Fruit fly (Drosophila melanogaster) whole organism, embryonic: ENCODE data around the gene CG7367.

ENCODE experiments used
- Asciz ChIP-seq: fragments of 200-800 bp; sonication (Bioruptor generic); optimal IDR thresholded peaks from 2 replicates; lab custom pipeline; 2017; ENCODE audit warnings: missing biosample characterization, mild to moderate bottlenecking, missing genetic modification characterization, missing genetic modification reagents
- Awh ChIP-seq: fragments of 200-800 bp; sonication (Bioruptor generic); IDR thresholded peaks from 2 replicates; pipeline ENCODE4, ENCODE4 v1.3.6; 2022; ENCODE audit warnings: missing biosample characterization, missing genetic modification characterization
- BtbVII ChIP-seq: fragments of 200-800 bp; sonication (Bioruptor generic); optimal IDR thresholded peaks from 3 replicates; lab custom pipeline; 2017; ENCODE audit warnings: missing biosample characterization, mild to moderate bottlenecking, missing genetic modification characterization
- CG12155 ChIP-seq: fragments of 200-800 bp; sonication (Bioruptor generic); optimal IDR thresholded peaks from 3 replicates; lab custom pipeline; 2016; ENCODE audit warnings: missing biosample characterization, missing genetic modification characterization
- CG12769 ChIP-seq: fragments of 200-800 bp; sonication (Bioruptor generic); optimal IDR thresholded peaks from 2 replicates; lab custom pipeline; 2019; ENCODE audit warnings: missing biosample characterization, mild to moderate bottlenecking, missing genetic modification characterization, moderate library complexity
- CG13123 ChIP-seq: fragments of 200-800 bp; sonication (Bioruptor generic); optimal IDR thresholded peaks from 2 replicates; lab custom pipeline; 2016; ENCODE audit warnings: missing biosample characterization, missing genetic modification characterization
- CG13287 ChIP-seq: fragments of 200-800 bp; sonication (Bioruptor generic); IDR thresholded peaks from 2 replicates; pipeline ENCODE4 v1.3.6; 2022; ENCODE audit warnings: missing biosample characterization, missing genetic modification characterization; ENCODE audit not compliant: partially characterized antibody
- CG13296 ChIP-seq: fragments of 200-800 bp; sonication (Bioruptor generic); optimal IDR thresholded peaks from 3 replicates; lab custom pipeline; 2018; ENCODE audit warnings: missing biosample characterization, mild to moderate bottlenecking, missing genetic modification characterization
- CG13424 ChIP-seq: fragments of 200-800 bp; sonication (Bioruptor generic); optimal IDR thresholded peaks from 2 replicates; lab custom pipeline; 2019; ENCODE audit warnings: missing biosample characterization, mild to moderate bottlenecking, missing genetic modification characterization, moderate library complexity
- CG14860 ChIP-seq: fragments of 200-800 bp; sonication (Bioruptor generic); IDR thresholded peaks from 3 replicates; pipeline ENCODE4 v1.3.6; 2022; ENCODE audit warnings: missing biosample characterization, missing genetic modification characterization; ENCODE audit not compliant: partially characterized antibody
- CG15269 ChIP-seq: fragments of 200-800 bp; sonication (Bioruptor generic); optimal IDR thresholded peaks from 2 replicates; lab custom pipeline; 2018; ENCODE audit warnings: missing biosample characterization, mild to moderate bottlenecking, missing genetic modification characterization, moderate library complexity
- CG15696 ChIP-seq: fragments of 200-800 bp; sonication (Bioruptor generic); optimal IDR thresholded peaks from 2 replicates; lab custom pipeline; 2019; ENCODE audit warnings: missing biosample characterization, mild to moderate bottlenecking, missing genetic modification characterization, moderate library complexity
- CG1603 ChIP-seq: fragments of 200-800 bp; sonication (Bioruptor generic); optimal IDR thresholded peaks from 2 replicates; lab custom pipeline; 2019; ENCODE audit warnings: missing biosample characterization, mild to moderate bottlenecking, missing genetic modification characterization, moderate library complexity
- CG16863 ChIP-seq: fragments of 200-800 bp; sonication (Bioruptor generic); optimal IDR thresholded peaks from 3 replicates; lab custom pipeline; 2016; ENCODE audit warnings: missing biosample characterization, missing genetic modification characterization
- CG17359 ChIP-seq: fragments of 200-800 bp; sonication (Bioruptor generic); optimal IDR thresholded peaks from 3 replicates; lab custom pipeline; 2018; ENCODE audit warnings: missing biosample characterization, mild to moderate bottlenecking, missing genetic modification characterization, moderate library complexity
- CG18262 ChIP-seq: fragments of 200-800 bp; optimal IDR thresholded peaks from 3 replicates; lab custom pipeline; 2019; ENCODE audit warnings: missing biosample characterization, mild to moderate bottlenecking, missing genetic modification characterization, moderate library complexity
- CG31388 ChIP-seq: fragments of 200-800 bp; sonication (Bioruptor generic); optimal IDR thresholded peaks from 2 replicates; lab custom pipeline; 2016; ENCODE audit warnings: missing biosample characterization, missing genetic modification characterization
- CG34376 ChIP-seq: fragments of 200-800 bp; sonication (Bioruptor generic); optimal IDR thresholded peaks from 2 replicates; lab custom pipeline; 2018; ENCODE audit warnings: missing biosample characterization, mild to moderate bottlenecking, missing genetic modification characterization
- CG6175 ChIP-seq: fragments of 200-800 bp; sonication (Bioruptor generic); IDR thresholded peaks from 3 replicates; pipeline ENCODE4 v1.3.6; 2022; ENCODE audit warnings: missing biosample characterization, missing genetic modification characterization
- CG6854 ChIP-seq: fragments of 200-800 bp; sonication (Bioruptor generic); optimal IDR thresholded peaks from 3 replicates; lab custom pipeline; 2017; ENCODE audit warnings: missing biosample characterization, mild to moderate bottlenecking, missing genetic modification characterization
- CG7372 ChIP-seq: fragments of 200-800 bp; sonication (Bioruptor generic); IDR thresholded peaks from 2 replicates; pipeline ENCODE4 v1.3.6; 2022; ENCODE audit warnings: missing biosample characterization, missing genetic modification characterization
- CG9932 ChIP-seq: fragments of 200-800 bp; sonication (Bioruptor generic); IDR thresholded peaks from 2 replicates; pipeline ENCODE4 v1.3.6; 2022; ENCODE audit warnings: missing biosample characterization, missing genetic modification characterization
- Dip2 ChIP-seq: fragments of 200-800 bp; sonication (Bioruptor generic); IDR thresholded peaks from 2 replicates; pipeline ENCODE4 v1.3.6; 2022; ENCODE audit warnings: missing biosample characterization, missing genetic modification characterization
- Fer3 ChIP-seq: fragments of 200-800 bp; sonication (Bioruptor generic); optimal IDR thresholded peaks from 2 replicates; lab custom pipeline; 2018; ENCODE audit warnings: missing biosample characterization, mild to moderate bottlenecking, missing genetic modification characterization, moderate library complexity
- Hr39 ChIP-seq: fragments of >200 bp; optimal IDR thresholded peaks from 2 replicates; lab custom pipeline; 2017
- Jarid2 ChIP-seq: fragments of 200-800 bp; sonication (Bioruptor generic); optimal IDR thresholded peaks from 3 replicates; lab custom pipeline; 2017; ENCODE audit warnings: mild to moderate bottlenecking, missing biosample characterization, missing genetic modification reagents, missing genetic modification characterization
- Lpt ChIP-seq: fragments of >200 bp; optimal IDR thresholded peaks from 2 replicates; lab custom pipeline; 2018; ENCODE audit warnings: missing biosample characterization, missing genetic modification characterization
- Nf-YA ChIP-seq: fragments of 200-800 bp; sonication (Bioruptor generic); IDR thresholded peaks from 2 replicates; pipeline ENCODE4 v1.3.6; 2022; ENCODE audit warnings: missing biosample characterization, missing genetic modification characterization
- Optix ChIP-seq: fragments of 200-800 bp; sonication (Bioruptor generic); IDR thresholded peaks from 3 replicates; pipeline ENCODE4 v1.3.6; 2022; ENCODE audit warnings: missing biosample characterization, missing genetic modification characterization
- Sin3A ChIP-seq: fragments of >200 bp; optimal IDR thresholded peaks from 2 replicates; lab custom pipeline; 2018
- Sox100B ChIP-seq: fragments of 200-800 bp; sonication (Bioruptor generic); optimal IDR thresholded peaks from 3 replicates; lab custom pipeline; 2018; ENCODE audit warnings: missing biosample characterization, mild to moderate bottlenecking, missing genetic modification characterization
- Trl ChIP-seq, 3 experiments: fragments of >200 bp in 2 of 3; fragments of 200-800 bp in 1 of 3; sonication (Bioruptor generic) in 1 of 3; optimal IDR thresholded peaks; 2 replicates in 1 of 3; 3 replicates in 2 of 3; lab custom pipeline; 2016 to 2017; ENCODE audit warnings: missing biosample characterization in 1 of 3, missing genetic modification characterization in 1 of 3
- Xbp1 ChIP-seq: fragments of 200-800 bp; sonication (Bioruptor generic); optimal IDR thresholded peaks from 3 replicates; lab custom pipeline; 2016; ENCODE audit warnings: missing biosample characterization, mild to moderate bottlenecking, missing genetic modification characterization
- YL-1 ChIP-seq: fragments of 200-800 bp; sonication (Bioruptor generic); optimal IDR thresholded peaks from 3 replicates; lab custom pipeline; 2017; ENCODE audit warnings: missing biosample characterization, mild to moderate bottlenecking, missing genetic modification characterization
- ara ChIP-seq: fragments of 200-800 bp; sonication (Bioruptor generic); IDR thresholded peaks from 2 replicates; pipeline ENCODE4 v1.3.6; 2022; ENCODE audit warnings: missing biosample characterization, missing genetic modification characterization
- ash1 ChIP-seq: fragments of 200-800 bp; sonication (Bioruptor generic); optimal IDR thresholded peaks from 2 replicates; lab custom pipeline; 2018; ENCODE audit warnings: missing biosample characterization, mild to moderate bottlenecking, missing genetic modification characterization
- bab2 ChIP-seq: fragments of 200-800 bp; sonication (Bioruptor generic); optimal IDR thresholded peaks from 2 replicates; lab custom pipeline; 2016; ENCODE audit warnings: missing biosample characterization, missing genetic modification characterization
- bcd ChIP-seq: fragments of 200-800 bp; sonication (Bioruptor generic); optimal IDR thresholded peaks from 2 replicates; lab custom pipeline; 2017; ENCODE audit warnings: missing biosample characterization, mild to moderate bottlenecking, missing genetic modification characterization
- bsh ChIP-seq, 2 experiments: fragments of 200-800 bp; sonication (Bioruptor generic); optimal IDR thresholded peaks; 2 replicates each; lab custom pipeline; 2017 to 2018; ENCODE audit warnings: mild to moderate bottlenecking in 2 of 2, missing biosample characterization in 2 of 2, missing genetic modification characterization in 2 of 2, moderate library complexity in 1 of 2
- cg ChIP-seq: fragments of 200-800 bp; sonication (Bioruptor generic); optimal IDR thresholded peaks from 3 replicates; lab custom pipeline; 2019; ENCODE audit warnings: missing biosample characterization, mild to moderate bottlenecking, missing genetic modification characterization, moderate library complexity
- chn ChIP-seq: fragments of 200-800 bp; sonication (Bioruptor generic); optimal IDR thresholded peaks from 2 replicates; lab custom pipeline; 2016; ENCODE audit warnings: missing biosample characterization, missing genetic modification characterization
- ci ChIP-seq: fragments of 200-800 bp; sonication (Bioruptor generic); IDR thresholded peaks from 3 replicates; pipeline ENCODE4 v1.3.6; 2022; ENCODE audit warnings: missing biosample characterization, missing genetic modification characterization
- inv ChIP-seq: fragments of 200-800 bp; sonication (Bioruptor generic); IDR thresholded peaks from 2 replicates; pipeline ENCODE4 v1.3.6; 2022; ENCODE audit warnings: missing biosample characterization, missing genetic modification characterization; ENCODE audit not compliant: partially characterized antibody
- jigr1 ChIP-seq: fragments of 200-800 bp; sonication (Bioruptor generic); IDR thresholded peaks from 3 replicates; pipeline ENCODE4 v1.3.6; 2022; ENCODE audit warnings: missing biosample characterization, missing genetic modification characterization
- jumu ChIP-seq: fragments of 200-800 bp; sonication (Bioruptor generic); optimal IDR thresholded peaks from 3 replicates; lab custom pipeline; 2016; ENCODE audit warnings: missing biosample characterization, missing genetic modification characterization
- knrl ChIP-seq: fragments of 200-800 bp; sonication (Bioruptor generic); IDR thresholded peaks from 3 replicates; pipeline ENCODE4 v1.3.6; 2022; ENCODE audit warnings: missing biosample characterization, missing genetic modification characterization; ENCODE audit not compliant: partially characterized antibody
- lbe ChIP-seq: fragments of 200-800 bp; sonication (Bioruptor generic); optimal IDR thresholded peaks from 2 replicates; lab custom pipeline; 2016; ENCODE audit warnings: missing biosample characterization, mild to moderate bottlenecking, missing genetic modification characterization
- lmd ChIP-seq: fragments of 200-800 bp; sonication (Bioruptor generic); IDR thresholded peaks from 2 replicates; pipeline ENCODE4 v1.3.6; 2022; ENCODE audit warnings: missing biosample characterization, missing genetic modification characterization
- salm ChIP-seq: fragments of 200-800 bp; sonication (Bioruptor generic); optimal IDR thresholded peaks from 2 replicates; lab custom pipeline; 2018; ENCODE audit warnings: missing biosample characterization, mild to moderate bottlenecking, missing genetic modification characterization
- toy ChIP-seq: fragments of 200-800 bp; sonication (Bioruptor generic); IDR thresholded peaks from 2 replicates; pipeline ENCODE4 v1.3.6; 2022; ENCODE audit warnings: missing biosample characterization, missing genetic modification characterization
- zen2 ChIP-seq: fragments of 200-800 bp; sonication (Bioruptor generic); IDR thresholded peaks from 3 replicates; pipeline ENCODE4 v1.3.6; 2022; ENCODE audit warnings: missing biosample characterization, missing genetic modification characterization; ENCODE audit not compliant: partially characterized antibody

Gene CG7367

dm6 chr2L:8012551-8012950 lies 27.0 kb downstream of the CG7367 start (continued):
- TF ChIP-seq YL-1 (no peak), ara (no peak), jumu (no peak), CG1603 (no peak), Sin3A (no peak), Hr39 (no peak), Asciz (no peak), ash1 (GFP tag; lab: Kevin White, UChicago) (no peak), CG13123 (GFP tag; lab: Kevin White, UChicago) (no peak), CG13296 (GFP tag; lab: Kevin White, UChicago) (no peak), CG14860 (GFP tag; lab: Robert Waterston, UW) (no peak), lmd (GFP tag; lab: Robert Waterston, UW) (no peak), bcd (no peak), Optix (no peak), zen2 (no peak), CG13287 (GFP tag; lab: Robert Waterston, UW) (peak; percentile 46), CG18262 (no peak), Dip2 (GFP tag; lab: Robert Waterston, UW) (no peak), salm (tag; lab: Kevin White, UChicago) (no peak), CG31388 (GFP tag; lab: Kevin White, UChicago) (no peak), toy (GFP tag; lab: Robert Waterston, UW) (no peak), BtbVII (GFP tag; lab: Kevin White, UChicago) (peak; percentile 41), CG9932 (GFP tag; lab: Robert Waterston, UW) (peak; percentile 21; the same call in 1 of the 2 replicates), jigr1 (GFP tag; lab: Robert Waterston, UW) (no peak), CG34376 (GFP tag; lab: Kevin White, UChicago) (peak; percentile 12), inv (GFP tag; lab: Robert Waterston, UW) (no peak), Sox100B (no peak), cg (GFP tag; lab: Kevin White, UChicago) (no peak), bab2 (GFP tag; lab: Kevin White, UChicago) (no peak), chn (GFP tag; lab: Kevin White, UChicago) (no peak), CG17359 (tag; lab: Kevin White, UChicago) (no peak), CG15696 (no peak), knrl (GFP tag; lab: Robert Waterston, UW) (no peak), Lpt (GFP tag; lab: Kevin White, UChicago) (no peak), Awh (GFP tag; lab: Robert Waterston, UW) (no peak), CG12155 (GFP tag; lab: Kevin White, UChicago) (no peak), CG7372 (no peak), Fer3 (tag; lab: Kevin White, UChicago) (no peak), Nf-YA (no peak), CG12769 (tag; lab: Kevin White, UChicago) (peak; percentile 1), Jarid2 (GFP tag; lab: Kevin White, UChicago) (peak; percentile 59), Trl (optimal IDR thresholded peaks at IDR 0.05; lab: Kevin White, UChicago) (peak; percentile 4 to 58), Trl (GFP tag; optimal IDR thresholded peaks at IDR 0.05; lab: Kevin White, UChicago) (no peak), CG15269 (tag; lab: Kevin White, UChicago) (peak; percentile 30), bsh (GFP tag; optimal IDR thresholded peaks at IDR 0.05; lab: Kevin White, UChicago) (no peak), CG13424 (tag; lab: Kevin White, UChicago) (no peak), lbe (GFP tag; lab: Kevin White, UChicago) (no peak), CG6175 (GFP tag; lab: Robert Waterston, UW) (no peak), CG16863 (GFP tag; lab: Kevin White, UChicago) (no peak), Xbp1 (no peak), ci (GFP tag; lab: Robert Waterston, UW) (peak; percentile 38; the same call in 1 of the 3 replicates), CG6854 (GFP tag; lab: Kevin White, UChicago) (no peak)
